Worm (Caenorhabditis elegans): ENCODE data around the gene let-653.

DNA sequence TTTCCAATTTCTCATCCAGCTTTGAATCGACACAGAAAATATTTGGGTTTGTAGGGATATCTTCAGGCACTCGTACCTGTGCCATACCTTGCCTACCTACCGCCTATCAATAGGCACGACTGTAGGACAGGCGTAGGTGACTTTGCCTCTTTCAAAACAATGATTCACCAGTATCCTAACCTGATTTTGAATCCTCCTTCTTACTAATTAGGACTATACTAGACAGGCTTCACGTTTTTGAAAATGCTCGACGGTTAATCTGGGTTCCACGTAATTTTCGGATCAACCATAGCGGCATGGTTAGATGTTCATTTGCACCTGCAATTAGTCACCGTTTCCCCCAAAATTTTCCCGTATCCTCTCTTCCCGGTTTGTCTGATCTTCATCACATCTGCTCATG, 17.0 kb upstream of the let-653 start:
- no peak for TF ChIP-seq unc-39 (tag; optimal IDR thresholded peaks at IDR 0.05)
- no peak for TF ChIP-seq nhr-237 (tag; optimal IDR thresholded peaks at IDR 0.05)
- no peak for TF ChIP-seq lin-32 (GFP tag; optimal IDR thresholded peaks at IDR 0.05)
- no peak for TF ChIP-seq elt-3 (tag; optimal IDR thresholded peaks at IDR 0.05)
- no peak for TF ChIP-seq ztf-11 (tag; optimal IDR thresholded peaks at IDR 0.05)
- no peak for TF ChIP-seq snpc-4 (tag; optimal IDR thresholded peaks at IDR 0.05)
- TF ChIP-seq elt-1 (tag; optimal IDR thresholded peaks at IDR 0.05; ENCODE audit: borderline replicate concordance, insufficient read depth) = no peak
- no peak for TF ChIP-seq mab-5 (tag; optimal IDR thresholded peaks at IDR 0.05)
- TF ChIP-seq nhr-76 (tag; optimal IDR thresholded peaks at IDR 0.05) = no peak
- TF ChIP-seq sptf-1 (tag; optimal IDR thresholded peaks at IDR 0.05) = no peak
- TF ChIP-seq lsy-2 (tag; optimal IDR thresholded peaks at IDR 0.05) = no peak
- no peak for TF ChIP-seq mls-2 (tag; optimal IDR thresholded peaks at IDR 0.05)
